Worm (Caenorhabditis elegans) whole organism, L2 larva: Measurements from ENCODE around the gene F22F4.5.

Experiments
- lin-39 ChIP-seq: fragments of 150-350 bp; optimal IDR thresholded peaks from 2 replicates; lab custom pipeline; 2014; ENCODE audit warnings: missing biosample characterization, missing genetic modification reagents, missing genetic modification characterization
- nhr-77 ChIP-seq: fragments of 150-350 bp; optimal IDR thresholded peaks from 2 replicates; lab custom pipeline; 2014; ENCODE audit warnings: missing biosample characterization, missing genetic modification characterization

- TF ChIP-seq nhr-77 (tag; lab: Kevin White, UChicago) (no peak), lin-39 (tag; lab: Kevin White, UChicago) (no peak)
Measured at ce11 chrX:6020782-6021181, 28.1 kb upstream of the F22F4.5 start.
